Fruit fly (Drosophila melanogaster): Measurements from ENCODE around the gene CG31142.
A peak's percentile ranks its signal among the peaks of the same experiment; 100 is the strongest.

CG31142 gene

DNA sequence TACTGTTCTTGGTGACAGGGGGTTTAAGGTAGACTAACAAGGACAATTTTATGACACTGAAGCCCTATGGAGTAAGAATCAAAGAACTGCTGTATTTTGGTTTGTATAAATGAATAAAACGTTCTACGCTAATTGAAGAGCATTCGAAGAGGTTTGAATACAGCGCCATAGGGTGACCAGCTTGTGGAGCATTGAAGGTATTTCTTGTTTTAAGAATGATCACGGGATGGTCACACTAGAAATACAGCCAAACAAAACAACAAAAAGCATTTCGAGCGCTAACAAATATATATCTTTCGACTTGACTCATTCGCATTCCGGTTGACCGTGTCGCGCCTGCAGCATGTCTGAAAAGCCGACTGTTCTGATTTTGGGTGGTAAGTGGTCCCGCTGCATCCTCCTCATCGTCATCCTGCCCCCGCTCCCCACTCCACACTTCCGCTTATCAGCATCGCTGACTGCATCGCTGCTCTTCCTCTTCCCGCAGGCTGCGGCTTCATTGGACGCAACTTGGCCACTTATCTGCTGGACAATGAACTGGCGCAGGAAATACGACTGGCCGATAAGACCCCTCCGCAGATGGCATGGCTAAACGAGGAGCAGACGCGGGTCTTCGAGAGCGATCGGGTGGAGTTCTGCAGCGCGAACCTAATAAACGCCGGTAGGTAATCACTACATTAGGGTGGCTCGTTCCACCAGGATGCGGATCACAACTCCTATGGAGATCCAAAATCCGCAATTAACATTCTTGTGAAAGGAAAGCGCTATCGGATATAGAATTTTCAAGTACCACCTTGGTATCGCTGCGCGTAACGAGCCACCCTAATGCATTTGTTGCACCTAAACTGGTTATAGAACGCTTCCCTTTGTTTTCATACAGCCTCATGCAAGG, 4.9 kb downstream of the CG31142 start, which contains the start of gene CG5854 (continued):
- TF ChIP-seq gro (GFP tag; optimal IDR thresholded peaks at IDR 0.05) (no peak), Xrp1 (GFP tag; IDR thresholded peaks at IDR 0.05) (peak; percentile 84), zen (tag; optimal IDR thresholded peaks at IDR 0.05) (peak; percentile 11), Neu2 (GFP tag; optimal IDR thresholded peaks at IDR 0.05; ENCODE audit: borderline replicate concordance) (no peak), chm (GFP tag; IDR thresholded peaks at IDR 0.05) (peak; percentile 89), hkb (optimal IDR thresholded peaks at IDR 0.05) (no peak), hkb (GFP tag; IDR thresholded peaks at IDR 0.05) (peak; percentile 87), CG6683 (GFP tag; optimal IDR thresholded peaks at IDR 0.05) (no peak), nerfin-2 (GFP tag; IDR thresholded peaks at IDR 0.05; ENCODE audit: partially characterized antibody) (no peak), repo (GFP tag; optimal IDR thresholded peaks at IDR 0.05) (peak; percentile 74), toy (GFP tag; IDR thresholded peaks at IDR 0.05) (no peak), ttk (GFP tag; IDR thresholded peaks at IDR 0.05) (peak; percentile 49), sc (optimal IDR thresholded peaks at IDR 0.05) (no peak), sc (GFP tag; optimal IDR thresholded peaks at IDR 0.05) (peak; percentile 62), ac (GFP tag; optimal IDR thresholded peaks at IDR 0.05) (no peak), CG17385 (GFP tag; optimal IDR thresholded peaks at IDR 0.05) (peak; percentile 89), sna (GFP tag; IDR thresholded peaks at IDR 0.05; ENCODE audit: partially characterized antibody) (no peak; the same call in 1 of the 2 replicates), CG4730 (GFP tag; IDR thresholded peaks at IDR 0.05) (peak; percentile 40; the same call in 1 of the 2 replicates), CG6175 (GFP tag; IDR thresholded peaks at IDR 0.05) (no peak), Stat92E (GFP tag; optimal IDR thresholded peaks at IDR 0.05) (peak in 1 of 3 experiments; percentile 74), dmrt99B (tag; optimal IDR thresholded peaks at IDR 0.05) (peak; percentile 73), CG8281 (tag; optimal IDR thresholded peaks at IDR 0.05) (peak; percentile 36), al (GFP tag; IDR thresholded peaks at IDR 0.05) (0 out of 2 replicates have a peak, but pooled peaks have one; percentile 6), CG31441 (GFP tag; IDR thresholded peaks at IDR 0.05) (peak; percentile 71), otp (GFP tag; IDR thresholded peaks at IDR 0.05) (peak; percentile 89), Rfx (GFP tag; IDR thresholded peaks at IDR 0.05) (peak; percentile 77), da (GFP tag; optimal IDR thresholded peaks at IDR 0.05) (peak; percentile 42), ewg (GFP tag; optimal IDR thresholded peaks at IDR 0.05) (peak; percentile 73), sisA (GFP tag; IDR thresholded peaks at IDR 0.05) (peak; percentile 58), CG32767 (GFP tag; IDR thresholded peaks at IDR 0.05) (0 out of 2 replicates have a peak, but pooled peaks have one; percentile 42), CG14050 (GFP tag; IDR thresholded peaks at IDR 0.05) (peak; percentile 35; the same call in 1 of the 3 replicates), CG2120 (GFP tag; optimal IDR thresholded peaks at IDR 0.05) (peak; percentile 59), Hmx (GFP tag; optimal IDR thresholded peaks at IDR 0.05) (no peak), CG3995 (GFP tag; optimal IDR thresholded peaks at IDR 0.05) (peak; percentile 42), CG2678 (tag; optimal IDR thresholded peaks at IDR 0.05) (peak; percentile 76), Nf-YC (tag; optimal IDR thresholded peaks at IDR 0.05) (peak; percentile 4), CG13123 (GFP tag; optimal IDR thresholded peaks at IDR 0.05) (peak; percentile 54), en (GFP tag; optimal IDR thresholded peaks at IDR 0.05) (peak; percentile 50), Oli (tag; optimal IDR thresholded peaks at IDR 0.05) (peak; percentile 83), CG11093 (GFP tag; IDR thresholded peaks at IDR 0.05) (0 out of 3 replicates have a peak, but pooled peaks have one; percentile 53), CG16863 (GFP tag; optimal IDR thresholded peaks at IDR 0.05) (peak; percentile 86), CG16813 (GFP tag; IDR thresholded peaks at IDR 0.05; ENCODE audit: partially characterized antibody) (peak; percentile 38; the same call in 1 of the 3 replicates), Mes4 (GFP tag; optimal IDR thresholded peaks at IDR 0.05) (peak; percentile 73), MTF-1 (GFP tag; optimal IDR thresholded peaks at IDR 0.05; ENCODE audit: borderline replicate concordance) (peak; percentile 66), mirr (GFP tag; optimal IDR thresholded peaks at IDR 0.05) (no peak), CG7839 (tag; optimal IDR thresholded peaks at IDR 0.05) (peak; percentile 70), tgo (GFP tag; IDR thresholded peaks at IDR 0.05) (peak; percentile 66), CG4854 (GFP tag; optimal IDR thresholded peaks at IDR 0.05) (no peak), CG11456 (GFP tag; IDR thresholded peaks at IDR 0.05) (peak; percentile 77)

Data from whole organism, embryonic.